Fruit fly (Drosophila melanogaster): ENCODE measurements around the gene CG15888.

DNA sequence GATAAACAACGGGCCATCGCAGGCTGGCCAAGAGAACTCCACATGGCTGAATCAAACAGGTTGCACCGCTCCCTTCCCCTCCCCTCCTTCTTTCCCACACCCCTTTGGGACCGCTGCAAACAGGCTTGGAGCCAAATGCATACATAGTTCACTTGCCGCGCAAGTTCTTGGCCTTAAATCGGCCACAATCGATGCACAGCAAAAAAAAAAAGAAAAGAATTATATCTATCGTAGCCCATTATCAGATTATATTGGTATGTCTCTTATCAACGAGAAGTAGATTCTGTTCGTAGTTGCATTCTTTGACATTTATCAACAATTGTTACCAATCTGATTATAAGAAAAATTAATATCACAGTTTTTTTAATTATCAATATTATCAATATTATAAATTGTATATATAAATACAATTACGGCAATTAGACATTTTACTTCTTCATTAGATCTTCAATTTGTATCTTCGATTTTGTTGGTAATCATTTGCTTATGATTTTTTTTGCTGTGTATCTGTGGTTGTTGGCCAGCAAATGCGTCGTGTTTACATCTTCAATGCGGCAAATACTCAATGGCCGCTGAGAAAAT is 19.1 kb upstream of the CG15888 start:
- TF ChIP-seq CG15710 (tag; optimal IDR thresholded peaks at IDR 0.05) (peak; percentile 84), EcR (GFP tag; optimal IDR thresholded peaks at IDR 0.05) (peak; percentile 55), CG8159 (tag; optimal IDR thresholded peaks at IDR 0.05) (peak; percentile 91), Pif1B (GFP tag; optimal IDR thresholded peaks at IDR 0.05) (peak; percentile 68), CG32121 (GFP tag; IDR thresholded peaks at IDR 0.05) (no peak), CG9948 (tag; optimal IDR thresholded peaks at IDR 0.05) (peak; percentile 90), Ets98B (GFP tag; IDR thresholded peaks at IDR 0.05) (peak; percentile 45), CG4496 (GFP tag; IDR thresholded peaks at IDR 0.05) (peak; percentile 51; the same call in 1 of the 3 replicates), Pif1A (GFP tag; optimal IDR thresholded peaks at IDR 0.05) (peak; percentile 62), fd96Ca (GFP tag; IDR thresholded peaks at IDR 0.05) (no peak; the same call in 1 of the 3 replicates), CG8301 (tag; optimal IDR thresholded peaks at IDR 0.05) (peak; percentile 88), gl (tag; optimal IDR thresholded peaks at IDR 0.05) (peak; percentile 11), CG17806 (tag; optimal IDR thresholded peaks at IDR 0.05) (peak; percentile 82), CG13204 (GFP tag; optimal IDR thresholded peaks at IDR 0.05) (peak; percentile 58)
